Fruit fly (Drosophila melanogaster) whole organism, embryonic: Measurements from ENCODE around the gene CG31551.

Source experiments
- BEAF-32 ChIP-seq: fragments of 200-800 bp; sonication (Bioruptor generic); optimal IDR thresholded peaks from 3 replicates; lab custom pipeline; 2017; ENCODE audit warnings: missing biosample characterization, missing genetic modification characterization, mild to moderate bottlenecking, moderate library complexity, missing genetic modification reagents
- CG10321 ChIP-seq: fragments of 200-800 bp; sonication (Bioruptor generic); IDR thresholded peaks from 2 replicates; pipeline ENCODE4 v1.3.6; 2022; ENCODE audit warnings: missing biosample characterization, missing genetic modification characterization
- CG13287 ChIP-seq: fragments of 200-800 bp; sonication (Bioruptor generic); IDR thresholded peaks from 2 replicates; pipeline ENCODE4 v1.3.6; 2022; ENCODE audit warnings: missing biosample characterization, missing genetic modification characterization; ENCODE audit not compliant: partially characterized antibody
- CG15011 ChIP-seq: fragments of 200-800 bp; sonication (Bioruptor generic); optimal IDR thresholded peaks from 3 replicates; lab custom pipeline; 2018; ENCODE audit warnings: missing biosample characterization, mild to moderate bottlenecking, missing genetic modification characterization
- CG15514 ChIP-seq: fragments of 200-800 bp; sonication (Bioruptor generic); optimal IDR thresholded peaks from 3 replicates; lab custom pipeline; 2017; ENCODE audit warnings: missing biosample characterization, missing genetic modification characterization, mild to moderate bottlenecking, moderate library complexity, missing genetic modification reagents
- CG18599 ChIP-seq: fragments of 200-800 bp; sonication (Bioruptor generic); optimal IDR thresholded peaks from 3 replicates; lab custom pipeline; 2017; ENCODE audit warnings: missing biosample characterization, missing genetic modification characterization, mild to moderate bottlenecking, moderate library complexity, missing genetic modification reagents
- CG2202 ChIP-seq: fragments of 200-800 bp; sonication (Bioruptor generic); optimal IDR thresholded peaks from 2 replicates; lab custom pipeline; 2018; ENCODE audit warnings: missing biosample characterization, mild to moderate bottlenecking, missing genetic modification characterization
- CG2875 ChIP-seq: fragments of 200-800 bp; sonication (Bioruptor generic); optimal IDR thresholded peaks from 2 replicates; lab custom pipeline; 2017; ENCODE audit warnings: missing biosample characterization, mild to moderate bottlenecking, missing genetic modification characterization, missing genetic modification reagents
- CG33213 ChIP-seq: fragments of 200-800 bp; sonication (Bioruptor generic); optimal IDR thresholded peaks from 3 replicates; lab custom pipeline; 2016; ENCODE audit warnings: missing biosample characterization, missing genetic modification characterization
- CG34376 ChIP-seq: fragments of 200-800 bp; sonication (Bioruptor generic); optimal IDR thresholded peaks from 2 replicates; lab custom pipeline; 2018; ENCODE audit warnings: missing biosample characterization, mild to moderate bottlenecking, missing genetic modification characterization
- CG3995 ChIP-seq: fragments of 200-800 bp; sonication (Bioruptor generic); optimal IDR thresholded peaks from 3 replicates; lab custom pipeline; 2016; ENCODE audit warnings: missing biosample characterization, missing genetic modification characterization
- CG6813 ChIP-seq: fragments of 200-800 bp; sonication (Bioruptor generic); optimal IDR thresholded peaks from 2 replicates; lab custom pipeline; 2017; ENCODE audit warnings: missing biosample characterization, missing genetic modification characterization, mild to moderate bottlenecking, moderate library complexity, missing genetic modification reagents
- CG6854 ChIP-seq: fragments of 200-800 bp; sonication (Bioruptor generic); optimal IDR thresholded peaks from 3 replicates; lab custom pipeline; 2017; ENCODE audit warnings: missing biosample characterization, mild to moderate bottlenecking, missing genetic modification characterization
- CG8359 ChIP-seq: fragments of 200-800 bp; sonication (Bioruptor generic); optimal IDR thresholded peaks from 2 replicates; lab custom pipeline; 2017; ENCODE audit warnings: missing biosample characterization, mild to moderate bottlenecking, missing genetic modification characterization, borderline replicate concordance
- CG8944 ChIP-seq: fragments of 200-800 bp; sonication (Bioruptor generic); optimal IDR thresholded peaks from 3 replicates; lab custom pipeline; 2016; ENCODE audit warnings: missing biosample characterization, missing genetic modification characterization
- Dip3 ChIP-seq: fragments of 200-800 bp; sonication (Bioruptor generic); optimal IDR thresholded peaks from 3 replicates; lab custom pipeline; 2016; ENCODE audit warnings: missing biosample characterization, missing genetic modification characterization
- Dll ChIP-seq: fragments of 200-800 bp; sonication (Bioruptor generic); IDR thresholded peaks from 4 replicates; pipeline ENCODE4 v1.3.6; 2022; ENCODE audit warnings: missing biosample characterization, missing genetic modification characterization; ENCODE audit not compliant: partially characterized antibody
- Dref ChIP-seq: fragments of 200-800 bp; sonication (Bioruptor generic); IDR thresholded peaks from 2 replicates; pipeline ENCODE4 v1.3.6; 2022; ENCODE audit warnings: missing biosample characterization, missing genetic modification characterization
- ERR ChIP-seq: fragments of 200-800 bp; sonication (Bioruptor generic); optimal IDR thresholded peaks from 2 replicates; lab custom pipeline; 2016; ENCODE audit warnings: missing biosample characterization, missing genetic modification characterization
- Ets65A ChIP-seq: fragments of 200-800 bp; sonication (Bioruptor generic); peaks from one replicate; lab custom pipeline; 2016; ENCODE audit warnings: missing biosample characterization, missing genetic modification characterization
- Gug ChIP-seq: fragments of 200-800 bp; sonication (Bioruptor generic); IDR thresholded peaks from 4 replicates; pipeline ENCODE4 v1.3.6; 2022; ENCODE audit warnings: missing biosample characterization, missing genetic modification characterization
- H2.0 ChIP-seq: fragments of 200-800 bp; sonication (Bioruptor generic); IDR thresholded peaks from 2 replicates; pipeline ENCODE4 v1.3.6; 2022; ENCODE audit warnings: missing biosample characterization, missing genetic modification characterization
- HmgZ ChIP-seq: fragments of 200-800 bp; sonication (Bioruptor generic); optimal IDR thresholded peaks from 2 replicates; lab custom pipeline; 2018; ENCODE audit warnings: missing biosample characterization, mild to moderate bottlenecking, missing genetic modification characterization
- MBD-R2 ChIP-seq: fragments of 200-800 bp; sonication (Bioruptor generic); IDR thresholded peaks from 2 replicates; pipeline ENCODE4 v1.3.6; 2022; ENCODE audit warnings: missing biosample characterization, missing genetic modification characterization
- MESR4 ChIP-seq: fragments of 200-800 bp; sonication (Bioruptor generic); optimal IDR thresholded peaks from 2 replicates; lab custom pipeline; 2018; ENCODE audit warnings: missing biosample characterization, mild to moderate bottlenecking, missing genetic modification characterization, moderate library complexity
- Nf-YB ChIP-seq: fragments of 200-800 bp; sonication (Bioruptor generic); optimal IDR thresholded peaks from 3 replicates; lab custom pipeline; 2019; ENCODE audit warnings: missing biosample characterization, mild to moderate bottlenecking, missing genetic modification characterization, moderate library complexity
- Nf-YC ChIP-seq: fragments of 200-800 bp; optimal IDR thresholded peaks from 3 replicates; lab custom pipeline; 2019; ENCODE audit warnings: missing biosample characterization, mild to moderate bottlenecking, missing genetic modification characterization, moderate library complexity
- Scr ChIP-seq: fragments of 200-800 bp; sonication (Bioruptor generic); IDR thresholded peaks from 2 replicates; pipeline ENCODE4 v1.3.6; 2022; ENCODE audit warnings: missing biosample characterization, missing genetic modification characterization; ENCODE audit not compliant: partially characterized antibody
- Side ChIP-seq: fragments of 200-800 bp; sonication (Bioruptor generic); optimal IDR thresholded peaks from 2 replicates; lab custom pipeline; 2016; ENCODE audit warnings: missing biosample characterization, missing genetic modification characterization
- Sry-δ ChIP-seq: fragments of 200-800 bp; sonication (Bioruptor generic); optimal IDR thresholded peaks from 2 replicates; lab custom pipeline; 2016; ENCODE audit warnings: missing biosample characterization, missing genetic modification characterization
- Trl ChIP-seq, 3 experiments: fragments of >200 bp in 2 of 3; fragments of 200-800 bp in 1 of 3; sonication (Bioruptor generic) in 1 of 3; optimal IDR thresholded peaks; 2 replicates in 1 of 3; 3 replicates in 2 of 3; lab custom pipeline; 2016 to 2017; ENCODE audit warnings: missing biosample characterization in 1 of 3, missing genetic modification characterization in 1 of 3
- amos ChIP-seq: fragments of 200-800 bp; sonication (Bioruptor generic); IDR thresholded peaks from 2 replicates; pipeline ENCODE4 v1.3.6; 2022; ENCODE audit warnings: missing biosample characterization, missing genetic modification characterization; ENCODE audit not compliant: partially characterized antibody
- dan ChIP-seq: fragments of 200-800 bp; sonication (Bioruptor generic); IDR thresholded peaks from 2 replicates; pipeline ENCODE4 v1.3.6; 2022; ENCODE audit warnings: missing biosample characterization, missing genetic modification characterization
- emc ChIP-seq: fragments of 200-800 bp; sonication (Bioruptor generic); optimal IDR thresholded peaks from 2 replicates; lab custom pipeline; 2016; ENCODE audit warnings: missing biosample characterization, missing genetic modification characterization
- exex ChIP-seq: fragments of 200-800 bp; sonication (Bioruptor generic); optimal IDR thresholded peaks from 4 replicates; lab custom pipeline; 2018; ENCODE audit warnings: missing biosample characterization, mild to moderate bottlenecking, missing genetic modification characterization, moderate library complexity
- ftz-f1 ChIP-seq: fragments of 200-800 bp; sonication (Bioruptor generic); optimal IDR thresholded peaks from 2 replicates; lab custom pipeline; 2016; ENCODE audit warnings: missing biosample characterization, missing genetic modification characterization
- grn ChIP-seq: fragments of 200-800 bp; sonication (Bioruptor generic); optimal IDR thresholded peaks from 3 replicates; lab custom pipeline; 2017; ENCODE audit warnings: missing biosample characterization, missing genetic modification characterization
- inv ChIP-seq: fragments of 200-800 bp; sonication (Bioruptor generic); IDR thresholded peaks from 2 replicates; pipeline ENCODE4 v1.3.6; 2022; ENCODE audit warnings: missing biosample characterization, missing genetic modification characterization; ENCODE audit not compliant: partially characterized antibody
- jigr1 ChIP-seq: fragments of 200-800 bp; sonication (Bioruptor generic); IDR thresholded peaks from 3 replicates; pipeline ENCODE4 v1.3.6; 2022; ENCODE audit warnings: missing biosample characterization, missing genetic modification characterization
- mirr ChIP-seq: fragments of 200-800 bp; sonication (Bioruptor generic); optimal IDR thresholded peaks from 3 replicates; lab custom pipeline; 2018; ENCODE audit warnings: missing biosample characterization, mild to moderate bottlenecking, missing genetic modification characterization
- phol ChIP-seq: fragments of 200-800 bp; sonication (Bioruptor generic); optimal IDR thresholded peaks from 3 replicates; lab custom pipeline; 2018; ENCODE audit warnings: missing biosample characterization, mild to moderate bottlenecking, missing genetic modification characterization, moderate library complexity
- prd ChIP-seq, 3 experiments: fragments of >200 bp in 2 of 3; fragments of 200-800 bp in 1 of 3; sonication (Bioruptor generic) in 1 of 3; optimal IDR thresholded peaks in 2 of 3; IDR thresholded peaks in 1 of 3; 2 replicates in 2 of 3; 3 replicates in 1 of 3; pipeline versions ENCODE4 v1.3.6 to Lab custom; 2017 to 2022; ENCODE audit warnings: missing biosample characterization in 1 of 3, missing genetic modification characterization in 1 of 3
- pzg ChIP-seq: fragments of 200-800 bp; sonication (Bioruptor generic); optimal IDR thresholded peaks from 3 replicates; lab custom pipeline; 2018; ENCODE audit warnings: missing biosample characterization, mild to moderate bottlenecking, missing genetic modification characterization, moderate library complexity
- sisA ChIP-seq: fragments of 200-800 bp; sonication (Bioruptor generic); IDR thresholded peaks from 2 replicates; pipeline ENCODE4 v1.3.6; 2022; ENCODE audit warnings: missing biosample characterization, missing genetic modification characterization
- slbo ChIP-seq: fragments of 200-800 bp; sonication (Bioruptor generic); IDR thresholded peaks from 2 replicates; pipeline ENCODE4 v1.3.6; 2022; ENCODE audit warnings: missing biosample characterization, missing genetic modification characterization
- slp2 ChIP-seq: fragments of 200-800 bp; sonication (Bioruptor generic); optimal IDR thresholded peaks from 2 replicates; lab custom pipeline; 2016; ENCODE audit warnings: missing biosample characterization, missing genetic modification characterization
- stc ChIP-seq: fragments of 200-800 bp; sonication (Bioruptor generic); IDR thresholded peaks from 2 replicates; pipeline ENCODE4 v1.3.6; 2022; ENCODE audit warnings: missing biosample characterization, missing genetic modification characterization
- tll ChIP-seq, 2 experiments: fragments of 200-800 bp in 1 of 2; fragments of >200 bp in 1 of 2; sonication (Bioruptor generic) in 1 of 2; optimal IDR thresholded peaks; 2 replicates each; lab custom pipeline; 2017 to 2019; ENCODE audit warnings: missing biosample characterization in 2 of 2, missing genetic modification characterization in 2 of 2, mild to moderate bottlenecking in 1 of 2, moderate library complexity in 1 of 2
- vnd ChIP-seq: fragments of 200-800 bp; sonication (Bioruptor generic); IDR thresholded peaks from 3 replicates; pipeline ENCODE4 v1.3.6; 2022; ENCODE audit warnings: missing biosample characterization, missing genetic modification characterization; ENCODE audit not compliant: partially characterized antibody

Gene CG31551

dm6 chr3R:5633437-5633836 is 5.8 kb downstream of the CG31551 start, which contains the start of gene CG12171:
TSS of gene CG12171 (plus strand) at chr3R:5633627.
- TF ChIP-seq grn (GFP tag; lab: Kevin White, UChicago) (no peak), MBD-R2 (GFP tag; lab: Robert Waterston, UW) (peak; percentile 52; the same call in 1 of the 2 replicates), CG2875 (no peak), dan (GFP tag; lab: Robert Waterston, UW) (no peak), CG3995 (GFP tag; lab: Kevin White, UChicago) (peak; percentile 45), prd (optimal IDR thresholded peaks at IDR 0.05; lab: Kevin White, UChicago) (no peak), prd (GFP tag; IDR thresholded peaks at IDR 0.05; lab: Robert Waterston, UW) (no peak), slp2 (GFP tag; lab: Kevin White, UChicago) (no peak), CG6813 (GFP tag; lab: Kevin White, UChicago) (no peak), Dip3 (no peak), ERR (GFP tag; lab: Kevin White, UChicago) (peak; percentile 40), stc (GFP tag; lab: Robert Waterston, UW) (no peak), Gug (no peak), Dref (GFP tag; lab: Robert Waterston, UW) (peak; percentile 60), H2.0 (GFP tag; lab: Robert Waterston, UW) (no peak), CG33213 (GFP tag; lab: Kevin White, UChicago) (no peak), ftz-f1 (peak; percentile 83), Trl (optimal IDR thresholded peaks at IDR 0.05; lab: Kevin White, UChicago) (no peak), Trl (GFP tag; optimal IDR thresholded peaks at IDR 0.05; lab: Kevin White, UChicago) (no peak), CG8359 (GFP tag; lab: Kevin White, UChicago) (no peak), Nf-YB (GFP tag; lab: Kevin White, UChicago) (no peak), CG10321 (GFP tag; lab: Robert Waterston, UW) (no peak), jigr1 (GFP tag; lab: Robert Waterston, UW) (no peak), amos (peak; percentile 52), Sry-δ (GFP tag; lab: Kevin White, UChicago) (peak; percentile 24), exex (tag; lab: Kevin White, UChicago) (peak; percentile 88), vnd (GFP tag; lab: Robert Waterston, UW) (peak; percentile 49; the same call in 1 of the 3 replicates), Scr (GFP tag; lab: Robert Waterston, UW) (peak; percentile 43), slbo (GFP tag; lab: Robert Waterston, UW) (no peak), CG13287 (GFP tag; lab: Robert Waterston, UW) (peak; percentile 14; the same call in 1 of the 2 replicates), inv (GFP tag; lab: Robert Waterston, UW) (0 out of 2 replicates have a peak, but pooled peaks have one; percentile 18), CG8944 (no peak), HmgZ (tag; lab: Kevin White, UChicago) (peak; percentile 13), CG6854 (GFP tag; lab: Kevin White, UChicago) (no peak), Ets65A (GFP tag; lab: Kevin White, UChicago) (peak; percentile 41), Dll (GFP tag; lab: Robert Waterston, UW) (peak; percentile 36; the same call in 1 of the 4 replicates), tll (GFP tag; optimal IDR thresholded peaks at IDR 0.05; lab: Kevin White, UChicago) (peak in 1 of 2 experiments; percentile 23), emc (GFP tag; lab: Kevin White, UChicago) (no peak), sisA (no peak), phol (tag; lab: Kevin White, UChicago) (no peak), BEAF-32 (GFP tag; lab: Kevin White, UChicago) (peak; percentile 52), CG18599 (no peak), CG15011 (no peak), MESR4 (peak; percentile 54), Side (GFP tag; lab: Kevin White, UChicago) (no peak), CG15514 (peak; percentile 76), CG34376 (peak; percentile 57), CG2202 (tag; lab: Kevin White, UChicago) (no peak), mirr (peak; percentile 65), Nf-YC (tag; lab: Kevin White, UChicago) (no peak), pzg (GFP tag; lab: Kevin White, UChicago) (peak; percentile 31)
